Worm (Caenorhabditis elegans) whole organism, midembryonic: ENCODE results near the gene F33H1.4.
A peak's percentile ranks its signal among the peaks of the same experiment; 100 is the strongest.

ENCODE experiments used
- T22C8.4 ChIP-seq: fragments of 200-800 bp; sonication (Bioruptor generic); IDR thresholded peaks from 2 replicates; pipeline ENCODE4 v1.3.6; 2022; ENCODE audit warnings: missing genetic modification characterization, missing compliant biosample characterization
- cog-1 ChIP-seq: sonication (generic microtip); optimal IDR thresholded peaks from 2 replicates; lab custom pipeline; 2016; ENCODE audit warnings: missing genetic modification characterization, missing compliant biosample characterization
- flt-1 ChIP-seq: fragments of 200-800 bp; sonication (Bioruptor generic); IDR thresholded peaks from 2 replicates; pipeline ENCODE4 v1.3.6; 2022; ENCODE audit warnings: missing genetic modification characterization, missing compliant biosample characterization
- klf-2 ChIP-seq: fragments of 200-800 bp; sonication (Bioruptor generic); conservative IDR thresholded peaks from 2 replicates; pipeline ENCODE4 v1.3.6; 2022; ENCODE audit warnings: missing genetic modification reagents, missing genetic modification characterization, missing compliant biosample characterization
- med-1 ChIP-seq: sonication (generic microtip); optimal IDR thresholded peaks from 2 replicates; lab custom pipeline; 2017; ENCODE audit warnings: missing genetic modification characterization, mild to moderate bottlenecking, missing compliant biosample characterization, antibody characterized with exemption, missing genetic modification reagents; ENCODE audit not compliant: insufficient read depth
- ref-1 ChIP-seq: fragments of 200-800 bp; sonication (Bioruptor generic); conservative IDR thresholded peaks from 2 replicates; pipeline ENCODE4 v1.3.6; 2022; ENCODE audit warnings: missing genetic modification reagents, missing genetic modification characterization, missing compliant biosample characterization
- tab-1 ChIP-seq: fragments of 200-800 bp; sonication (Bioruptor generic); IDR thresholded peaks from 2 replicates; pipeline ENCODE4 v1.3.6; 2022; ENCODE audit warnings: missing genetic modification characterization, missing compliant biosample characterization
- ztf-23 ChIP-seq: fragments of 200-800 bp; sonication (Bioruptor generic); IDR thresholded peaks from 2 replicates; pipeline ENCODE4 v1.3.6; 2022; ENCODE audit warnings: missing genetic modification reagents, missing genetic modification characterization, missing compliant biosample characterization
- ztf-29 ChIP-seq: fragments of 200-800 bp; sonication (Bioruptor generic); IDR thresholded peaks from 2 replicates; pipeline ENCODE4 v1.3.6; 2022; ENCODE audit warnings: missing genetic modification reagents, missing genetic modification characterization, missing compliant biosample characterization

Gene F33H1.4

DNA sequence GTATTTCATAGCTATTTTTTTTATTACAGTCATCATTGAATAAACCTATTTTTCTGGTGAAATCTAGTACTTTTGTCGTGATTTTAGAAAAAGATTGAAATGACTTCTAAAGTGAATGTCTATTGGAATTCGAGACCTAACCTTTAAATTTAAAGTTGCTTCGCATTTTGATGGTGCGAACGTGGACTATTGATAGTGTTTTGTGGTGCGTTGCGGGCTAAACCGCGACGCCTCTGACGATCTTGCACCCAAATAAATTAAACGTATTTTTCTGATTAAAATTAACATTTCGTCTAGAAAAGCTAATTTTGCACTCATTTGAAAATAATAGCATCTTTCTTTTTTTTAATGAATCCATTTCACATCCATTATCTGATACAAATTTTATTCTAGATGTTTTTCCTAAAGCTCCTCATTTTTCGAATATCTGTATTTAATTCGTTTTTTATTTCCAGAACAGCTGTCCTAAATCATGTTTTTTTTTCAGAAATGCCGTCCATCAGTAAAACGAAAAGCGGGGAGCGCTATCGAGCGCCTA, 1.9 kb upstream of the F33H1.4 start, which contains the start of gene wbp-11:
Gene wbp-11, plus strand, starts transcription at position 488 of the 538 bp plus-strand sequence.
- no peak for TF ChIP-seq ref-1
- TF ChIP-seq flt-1 (GFP tag; lab: Robert Waterston, UW): no peak
- no peak for TF ChIP-seq T22C8.4 (GFP tag; lab: Robert Waterston, UW)
- no peak for TF ChIP-seq ztf-29
- TF ChIP-seq med-1: no peak
- TF ChIP-seq ztf-23 (GFP tag; lab: Robert Waterston, UW): no peak
- no peak for TF ChIP-seq klf-2 (GFP tag; lab: Robert Waterston, UW)

DNA sequence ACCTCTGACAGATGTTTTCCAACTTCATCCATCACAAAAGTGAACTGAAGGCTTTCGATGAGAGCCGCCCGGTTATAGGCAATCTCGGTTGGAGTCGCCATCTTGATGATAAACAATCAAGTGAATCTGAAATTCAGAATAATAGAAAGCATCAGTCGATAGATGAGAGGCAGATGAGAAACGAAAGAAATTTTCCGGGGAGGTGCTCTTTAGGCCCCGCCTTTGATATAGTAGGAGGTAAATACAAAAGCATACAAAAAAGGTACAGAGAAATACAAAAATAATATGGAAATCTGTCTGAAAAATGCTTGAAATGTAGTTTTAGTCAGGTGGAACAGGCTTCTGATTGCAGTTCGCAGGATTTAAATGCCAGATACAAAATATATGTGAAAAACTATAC, 8.2 kb downstream of the F33H1.4 start, which contains the start of gene srd-1:
Gene srd-1, minus strand, starts transcription at position 101 of the 400 bp plus-strand sequence.
- TF ChIP-seq tab-1 (GFP tag; lab: Robert Waterston, UW) (no peak), T22C8.4 (GFP tag; lab: Robert Waterston, UW) (no peak), ztf-29 (no peak), klf-2 (GFP tag; lab: Robert Waterston, UW) (no peak), cog-1 (no peak), ztf-23 (GFP tag; lab: Robert Waterston, UW) (no peak), ref-1 (no peak), med-1 (no peak), flt-1 (GFP tag; lab: Robert Waterston, UW) (no peak)

DNA sequence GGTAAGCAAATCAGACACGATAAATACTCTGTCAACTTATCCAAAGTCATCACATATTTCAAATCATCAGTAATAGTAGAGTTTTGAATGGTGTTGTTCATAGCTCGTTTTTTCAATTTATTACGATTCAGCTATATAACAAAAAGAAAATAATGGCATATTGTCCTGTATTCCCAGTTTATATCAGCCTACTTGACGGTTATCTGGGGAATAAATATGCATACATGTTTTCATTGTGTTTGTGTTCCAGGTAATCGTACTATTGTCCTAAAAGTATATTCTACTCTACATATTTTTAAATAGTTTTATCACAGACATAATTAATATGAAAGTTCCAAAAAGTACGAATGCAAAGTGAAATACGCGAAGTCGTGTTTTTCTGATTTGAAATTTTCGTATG, 13.4 kb downstream of the F33H1.4 start, which contains the start of gene srd-2:
Gene srd-2, minus strand, starts transcription at position 101 of the 400 bp plus-strand sequence.
- TF ChIP-seq ztf-23 (GFP tag; lab: Robert Waterston, UW) (no peak), cog-1 (no peak), med-1 (no peak), flt-1 (GFP tag; lab: Robert Waterston, UW) (no peak), tab-1 (GFP tag; lab: Robert Waterston, UW) (no peak), klf-2 (GFP tag; lab: Robert Waterston, UW) (no peak), T22C8.4 (GFP tag; lab: Robert Waterston, UW) (no peak), ztf-29 (no peak), ref-1 (no peak)

DNA sequence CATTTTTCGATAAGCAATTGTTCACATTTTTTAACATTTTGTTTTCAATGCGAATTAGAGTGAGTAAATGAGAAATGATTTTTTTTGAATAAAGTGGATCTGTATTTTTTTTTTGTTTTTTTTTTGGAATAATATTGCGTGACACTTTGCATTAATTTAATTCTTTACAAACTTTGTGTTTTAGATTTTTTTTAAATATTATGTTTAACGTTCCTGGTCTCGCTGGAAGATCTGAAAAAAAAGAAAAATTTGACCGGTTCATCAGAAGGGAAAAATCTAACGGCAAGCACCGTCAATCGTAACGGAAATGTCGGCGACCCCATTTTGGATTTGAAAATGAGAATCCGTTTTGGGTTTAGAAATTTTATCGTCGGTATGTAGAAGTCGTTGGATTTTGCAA, 14.9 kb downstream of the F33H1.4 start, which contains the start of gene cdc-25.4:
Gene cdc-25.4, minus strand, starts transcription at position 101 of the 400 bp plus-strand sequence.
- TF ChIP-seq flt-1 (GFP tag; lab: Robert Waterston, UW) (no peak), ztf-23 (GFP tag; lab: Robert Waterston, UW) (no peak), ztf-29 (no peak), cog-1 (no peak), ref-1 (no peak), med-1 (no peak), klf-2 (GFP tag; lab: Robert Waterston, UW) (no peak), tab-1 (GFP tag; lab: Robert Waterston, UW) (no peak), T22C8.4 (GFP tag; lab: Robert Waterston, UW) (no peak)

DNA sequence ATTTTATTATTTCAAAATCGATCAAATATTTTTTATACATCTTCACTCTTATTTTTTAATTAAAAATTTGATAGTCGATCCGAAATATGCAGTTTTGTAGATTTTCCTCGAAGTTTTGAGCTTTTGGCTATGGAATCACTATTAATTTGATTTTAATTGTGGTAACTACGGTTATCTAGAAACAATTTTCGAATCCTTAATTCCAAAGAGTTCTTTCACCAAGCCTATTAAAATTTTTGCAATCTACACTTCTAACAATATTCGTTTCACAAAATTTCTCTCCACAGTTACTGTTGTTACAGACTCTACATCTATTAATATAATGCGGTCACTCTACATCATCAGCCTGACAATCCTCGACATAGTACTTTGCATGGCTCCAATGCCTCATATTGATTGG, 17.8 kb downstream of the F33H1.4 start, which contains the start of gene R05H5.7:
Gene R05H5.7, plus strand, starts transcription at position 301 of the 400 bp plus-strand sequence.
- TF ChIP-seq ref-1: no peak
- no peak for TF ChIP-seq klf-2 (GFP tag; lab: Robert Waterston, UW)
- TF ChIP-seq med-1: no peak
- no peak for TF ChIP-seq cog-1
- no peak for TF ChIP-seq ztf-23 (GFP tag; lab: Robert Waterston, UW)
- no peak for TF ChIP-seq ztf-29
- TF ChIP-seq flt-1 (GFP tag; lab: Robert Waterston, UW): no peak
- TF ChIP-seq T22C8.4 (GFP tag; lab: Robert Waterston, UW): no peak
- no peak for TF ChIP-seq tab-1 (GFP tag; lab: Robert Waterston, UW)

DNA sequence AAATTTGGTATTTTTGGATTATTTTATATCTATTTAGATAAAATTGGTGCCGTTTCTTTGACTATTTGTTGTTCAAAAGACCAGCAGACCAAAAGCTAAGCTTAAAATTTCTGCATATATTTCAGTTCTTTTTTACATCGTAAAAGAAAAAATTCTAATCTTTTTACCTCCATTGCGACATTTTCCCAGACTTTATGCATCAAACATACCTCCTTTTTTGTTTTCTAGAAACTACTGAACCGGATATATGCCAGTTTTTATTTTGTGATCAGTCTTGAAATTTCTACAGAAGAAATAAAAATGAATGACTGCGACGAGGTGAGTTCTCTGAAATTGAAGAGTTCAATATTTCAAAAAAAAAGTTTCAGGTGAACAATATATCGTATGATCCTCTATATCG, 20.2 kb downstream of the F33H1.4 start, which contains the start of gene srb-6:
Gene srb-6, plus strand, starts transcription at position 301 of the 400 bp plus-strand sequence.
- no peak for TF ChIP-seq T22C8.4 (GFP tag; lab: Robert Waterston, UW)
- no peak for TF ChIP-seq cog-1
- TF ChIP-seq klf-2 (GFP tag; lab: Robert Waterston, UW): no peak
- TF ChIP-seq ztf-29: no peak
- no peak for TF ChIP-seq tab-1 (GFP tag; lab: Robert Waterston, UW)
- no peak for TF ChIP-seq ztf-23 (GFP tag; lab: Robert Waterston, UW)
- TF ChIP-seq flt-1 (GFP tag; lab: Robert Waterston, UW): no peak

DNA sequence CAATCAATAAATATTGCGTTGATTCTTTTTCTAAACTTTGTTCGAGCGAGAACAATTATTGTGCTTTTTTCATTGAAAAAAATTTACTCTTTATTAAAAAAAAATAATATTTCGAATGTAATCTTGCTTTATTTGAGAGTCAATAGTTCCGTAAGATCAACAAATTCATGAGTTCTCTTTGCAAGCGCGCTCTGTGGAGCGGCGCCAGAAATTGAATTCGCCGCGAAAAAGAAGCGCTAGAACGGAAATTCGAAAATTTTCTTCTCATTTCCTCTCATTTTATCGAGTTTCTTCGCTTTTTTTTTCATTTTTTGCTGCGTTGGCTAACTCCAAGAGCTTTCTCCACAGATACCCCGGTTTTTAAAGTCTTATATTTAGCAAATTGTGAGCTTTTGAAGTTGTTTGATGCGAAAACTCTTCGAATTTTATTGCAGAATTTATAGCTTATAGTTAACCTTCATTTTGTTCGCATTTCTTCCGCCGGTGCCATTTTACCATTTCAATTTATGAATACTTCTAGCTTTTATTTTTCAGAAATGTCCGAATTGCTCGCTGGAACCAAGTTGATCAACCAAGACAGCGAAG, 22.7 kb downstream of the F33H1.4 start, which contains the start of gene R05H5.3:
Gene R05H5.3, plus strand, starts transcription at position 535 of the 585 bp plus-strand sequence.
- no peak for TF ChIP-seq cog-1

DNA sequence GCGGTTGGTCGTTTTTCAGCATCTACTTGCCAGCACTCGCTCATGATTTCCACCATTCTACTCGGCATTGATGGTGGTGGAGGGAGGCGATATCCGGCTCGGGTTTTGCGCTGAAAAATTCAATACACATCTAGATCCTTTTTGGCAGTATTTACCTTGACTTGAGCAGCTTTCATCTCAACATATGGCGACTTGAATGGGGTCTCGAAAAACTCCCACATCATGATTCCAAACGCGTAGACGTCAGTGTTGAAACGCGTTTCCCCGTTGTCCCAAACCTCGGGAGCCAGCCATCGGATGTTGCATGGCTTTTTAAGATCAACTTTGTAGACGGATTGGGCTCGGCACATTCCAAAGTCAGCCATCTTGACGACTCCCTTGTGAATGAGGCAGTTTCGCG, 24.0 kb downstream of the F33H1.4 start:
- no peak for TF ChIP-seq cog-1
- no peak for TF ChIP-seq ref-1
- TF ChIP-seq T22C8.4 (GFP tag; lab: Robert Waterston, UW): no peak
- TF ChIP-seq ztf-29: no peak
- no peak for TF ChIP-seq tab-1 (GFP tag; lab: Robert Waterston, UW)
- TF ChIP-seq med-1: no peak
- TF ChIP-seq ztf-23 (GFP tag; lab: Robert Waterston, UW): no peak
- TF ChIP-seq flt-1 (GFP tag; lab: Robert Waterston, UW): no peak
- no peak for TF ChIP-seq klf-2 (GFP tag; lab: Robert Waterston, UW)

DNA sequence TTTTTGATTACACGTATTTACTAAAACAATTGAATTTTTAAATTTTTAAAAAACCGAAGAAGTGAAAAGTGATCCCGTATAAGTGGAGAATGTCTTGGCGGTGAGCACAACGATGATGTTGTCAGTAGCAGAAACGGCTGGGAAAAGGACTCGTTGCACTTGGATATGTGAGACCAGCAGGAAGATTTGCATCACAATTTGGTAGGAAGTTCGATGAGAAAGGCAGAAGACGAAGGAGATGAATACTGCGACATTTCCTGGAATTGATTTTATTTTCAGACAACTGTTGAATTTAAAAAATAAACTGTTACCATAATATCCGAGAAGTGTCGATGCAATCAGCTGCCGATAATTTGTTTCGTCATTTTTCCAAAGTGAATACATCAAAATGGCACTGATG, 25.5 kb downstream of the F33H1.4 start, which contains the start of gene R05H5.4:
Gene R05H5.4, minus strand, starts transcription at position 101 of the 400 bp plus-strand sequence.
- TF ChIP-seq med-1 (no peak), cog-1 (no peak), ztf-23 (GFP tag; lab: Robert Waterston, UW) (no peak), klf-2 (GFP tag; lab: Robert Waterston, UW) (no peak), ref-1 (no peak), flt-1 (GFP tag; lab: Robert Waterston, UW) (no peak), ztf-29 (no peak), T22C8.4 (GFP tag; lab: Robert Waterston, UW) (no peak), tab-1 (GFP tag; lab: Robert Waterston, UW) (no peak)

DNA sequence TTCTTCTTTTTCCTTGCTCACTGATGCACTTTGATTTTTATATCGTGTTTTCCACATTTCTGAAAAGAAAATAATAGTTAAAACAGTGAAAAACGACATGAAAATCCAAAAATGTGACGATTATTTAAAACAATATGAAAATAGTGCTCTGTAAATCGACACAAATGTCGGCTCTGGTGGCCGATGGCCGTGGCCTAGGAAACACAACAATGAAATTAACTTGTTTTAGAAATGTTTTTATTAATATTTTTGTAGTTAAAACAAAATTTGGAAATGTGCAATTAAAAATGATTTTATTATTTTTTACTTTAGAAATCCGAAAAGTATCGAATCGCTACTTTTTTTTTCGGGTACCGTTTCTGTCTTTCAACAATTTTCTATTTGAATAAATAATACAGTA, 26.3 kb downstream of the F33H1.4 start, which contains the start of gene arv-1:
Gene arv-1, minus strand, starts transcription at position 65 of the 400 bp plus-strand sequence.
- TF ChIP-seq med-1 (no peak), flt-1 (GFP tag; lab: Robert Waterston, UW) (peak; percentile 38; the same call in 1 of the 2 replicates), ztf-23 (GFP tag; lab: Robert Waterston, UW) (0 out of 2 replicates have a peak, but pooled peaks have one; percentile 38), cog-1 (peak; percentile 18)
